Fruit fly (Drosophila melanogaster) whole organism: Measurements from ENCODE around the gene CG1368.

Source experiments
- CG8478 ChIP-seq: fragments of >200 bp; optimal IDR thresholded peaks from 2 replicates; lab custom pipeline; 2018; ENCODE audit warnings: inconsistent platforms
- Dll ChIP-seq: fragments of >200 bp; optimal IDR thresholded peaks from 2 replicates; lab custom pipeline; 2017
- pan ChIP-seq: fragments of >200 bp; optimal IDR thresholded peaks from 2 replicates; lab custom pipeline; 2017
- psq ChIP-seq: fragments of >200 bp; optimal IDR thresholded peaks from 2 replicates; lab custom pipeline; 2017
- usp ChIP-seq: fragments of >200 bp; optimal IDR thresholded peaks from 2 replicates; lab custom pipeline; 2017; ENCODE audit warnings: missing biosample characterization, missing genetic modification characterization, mixed read lengths

DNA sequence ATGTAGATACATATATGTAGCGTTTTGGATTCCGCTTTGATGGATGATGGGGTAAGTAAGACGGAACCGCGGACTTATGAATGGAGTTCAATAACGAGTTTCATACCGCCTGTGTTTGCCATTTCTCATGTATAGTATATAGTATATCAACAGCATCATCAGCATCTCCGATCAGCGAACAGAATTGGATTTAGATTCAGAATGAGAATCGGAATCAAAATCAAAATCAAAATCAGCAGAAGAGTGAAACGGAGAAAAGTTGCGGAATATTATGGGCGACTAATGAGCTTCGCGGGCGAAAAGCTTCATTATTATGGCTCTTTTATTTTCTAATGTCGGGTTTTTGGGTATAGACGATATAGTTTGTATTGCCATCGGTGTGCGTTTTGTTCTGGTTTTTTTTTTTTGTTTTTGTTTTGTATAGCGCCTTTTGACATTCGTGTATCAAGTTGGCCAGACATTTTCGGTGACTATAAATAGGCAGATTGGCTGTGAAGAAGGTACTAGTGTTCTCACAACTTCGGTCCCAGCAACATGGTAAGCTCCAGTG, 9.6 kb downstream of the CG1368 start, which contains the start of gene CG32603:
- TF ChIP-seq usp (no peak), CG8478 (lab: Kevin White, UChicago) (no peak), pan (lab: Kevin White, UChicago) (no peak), Dll (lab: Kevin White, UChicago) (no peak), psq (lab: Kevin White, UChicago) (no peak)
